Worm (Caenorhabditis elegans) whole organism, late embryonic: Measurements from ENCODE around the gene lin-54.

Experiments used
- C08G9.2 ChIP-seq: sonication (generic microtip); optimal IDR thresholded peaks from 2 replicates; lab custom pipeline; 2016; ENCODE audit warnings: mild to moderate bottlenecking, missing genetic modification characterization, moderate library complexity, missing compliant biosample characterization
- K02D7.2 ChIP-seq: sonication (generic microtip); optimal IDR thresholded peaks from 2 replicates; lab custom pipeline; 2017; ENCODE audit warnings: mild to moderate bottlenecking, missing genetic modification characterization, missing compliant biosample characterization
- K09A11.1 ChIP-seq: sonication (generic microtip); optimal IDR thresholded peaks from 2 replicates; lab custom pipeline; 2017; ENCODE audit warnings: antibody characterized with exemption, mild to moderate bottlenecking, missing genetic modification characterization, missing compliant biosample characterization; ENCODE audit not compliant: insufficient read depth
- ceh-14 ChIP-seq: sonication (generic microtip); optimal IDR thresholded peaks from 2 replicates; lab custom pipeline; 2016; ENCODE audit warnings: missing genotype, missing genetic modification characterization, missing compliant biosample characterization
- ceh-18 ChIP-seq: sonication (generic microtip); optimal IDR thresholded peaks from 2 replicates; lab custom pipeline; 2016; ENCODE audit warnings: missing genetic modification characterization, missing compliant biosample characterization
- ceh-34 ChIP-seq: sonication (generic microtip); optimal IDR thresholded peaks from 2 replicates; lab custom pipeline; 2016; ENCODE audit warnings: mild to moderate bottlenecking, missing genetic modification characterization, missing compliant biosample characterization
- ceh-45 ChIP-seq: fragments of 200-800 bp; sonication (Bioruptor generic); IDR thresholded peaks from 2 replicates; pipeline ENCODE4 v1.3.6; 2022; ENCODE audit warnings: missing genetic modification reagents, missing genetic modification characterization, missing compliant biosample characterization
- ceh-6 ChIP-seq: fragments of 200-800 bp; sonication (Bioruptor generic); optimal IDR thresholded peaks from 2 replicates; lab custom pipeline; 2018; ENCODE audit warnings: mild to moderate bottlenecking, missing genetic modification characterization, missing compliant biosample characterization
- elt-2 ChIP-seq: sonication (generic microtip); optimal IDR thresholded peaks from 2 replicates; lab custom pipeline; 2016; ENCODE audit warnings: missing genetic modification reagents, missing genetic modification characterization, missing compliant biosample characterization
- elt-4 ChIP-seq: sonication (generic microtip); optimal IDR thresholded peaks from 2 replicates; lab custom pipeline; 2016; ENCODE audit warnings: missing genetic modification characterization, missing compliant biosample characterization
- fkh-6 ChIP-seq: sonication (generic microtip); optimal IDR thresholded peaks from 2 replicates; lab custom pipeline; 2016; ENCODE audit warnings: missing genetic modification characterization, missing compliant biosample characterization
- hlh-30 ChIP-seq: sonication (generic microtip); optimal IDR thresholded peaks from 2 replicates; lab custom pipeline; 2017; ENCODE audit warnings: antibody characterized with exemption, missing genetic modification characterization, missing compliant biosample characterization; ENCODE audit not compliant: insufficient read depth
- lim-6 ChIP-seq: sonication (generic microtip); optimal IDR thresholded peaks from 2 replicates; lab custom pipeline; 2016; ENCODE audit warnings: missing genetic modification characterization, missing compliant biosample characterization
- lin-11 ChIP-seq: fragments of 200-800 bp; sonication (Bioruptor generic); optimal IDR thresholded peaks from 2 replicates; lab custom pipeline; 2018; ENCODE audit warnings: mild to moderate bottlenecking, missing genetic modification characterization, missing compliant biosample characterization
- madf-2 ChIP-seq: sonication (generic microtip); optimal IDR thresholded peaks from 2 replicates; lab custom pipeline; 2017; ENCODE audit warnings: missing genetic modification characterization, missing compliant biosample characterization
- mec-3 ChIP-seq: sonication (generic microtip); optimal IDR thresholded peaks from 2 replicates; lab custom pipeline; 2016; ENCODE audit warnings: borderline replicate concordance, missing genetic modification characterization, missing compliant biosample characterization
- nfya-1 ChIP-seq: sonication (generic microtip); optimal IDR thresholded peaks from 2 replicates; lab custom pipeline; 2017; ENCODE audit warnings: missing genetic modification characterization, mild to moderate bottlenecking, missing compliant biosample characterization, antibody characterized with exemption, moderate library complexity
- nhr-11 ChIP-seq: fragments of 150-350 bp; optimal IDR thresholded peaks from 2 replicates; lab custom pipeline; 2014; ENCODE audit warnings: missing biosample characterization, missing genetic modification characterization
- nhr-232 ChIP-seq: sonication (generic microtip); optimal IDR thresholded peaks from 2 replicates; lab custom pipeline; 2016; ENCODE audit warnings: missing genetic modification characterization, missing compliant biosample characterization
- npax-4 ChIP-seq: sonication (generic microtip); optimal IDR thresholded peaks from 2 replicates; lab custom pipeline; 2016; ENCODE audit warnings: missing genetic modification characterization, missing compliant biosample characterization
- pha-2 ChIP-seq: sonication (generic microtip); optimal IDR thresholded peaks from 2 replicates; lab custom pipeline; 2017; ENCODE audit warnings: mild to moderate bottlenecking, missing genetic modification characterization, missing compliant biosample characterization
- rnt-1 ChIP-seq: sonication (generic microtip); optimal IDR thresholded peaks from 2 replicates; lab custom pipeline; 2016; ENCODE audit warnings: missing genetic modification characterization, missing compliant biosample characterization
- sdc-2 ChIP-seq: sonication (generic microtip); optimal IDR thresholded peaks from 2 replicates; lab custom pipeline; 2016; ENCODE audit warnings: missing genotype, missing genetic modification characterization, missing compliant biosample characterization
- sox-2 ChIP-seq: fragments of 200-800 bp; sonication (Bioruptor generic); IDR thresholded peaks from 2 replicates; pipeline ENCODE4 v1.3.6; 2022; ENCODE audit warnings: missing genetic modification reagents, missing genetic modification characterization, missing compliant biosample characterization
- sox-4 ChIP-seq: sonication (generic microtip); optimal IDR thresholded peaks from 2 replicates; lab custom pipeline; 2017; ENCODE audit warnings: mild to moderate bottlenecking, missing genetic modification characterization, inconsistent platforms, missing compliant biosample characterization
- syd-9 ChIP-seq: sonication (generic microtip); optimal IDR thresholded peaks from 2 replicates; lab custom pipeline; 2016; ENCODE audit warnings: mild to moderate bottlenecking, missing genetic modification characterization, moderate library complexity, missing compliant biosample characterization
- unc-3 ChIP-seq, 2 experiments: fragments of 200-800 bp in 1 of 2; sonication (Bioruptor generic) in 1 of 2; sonication (generic microtip) in 1 of 2; conservative IDR thresholded peaks in 1 of 2; optimal IDR thresholded peaks in 1 of 2; 2 replicates each; pipeline versions ENCODE4 v1.3.6 to Lab custom; 2016 to 2022; ENCODE audit warnings: missing compliant biosample characterization in 2 of 2, missing genetic modification characterization in 2 of 2, missing genetic modification reagents in 1 of 2
- unc-42 ChIP-seq: sonication (generic microtip); optimal IDR thresholded peaks from 2 replicates; lab custom pipeline; 2016; ENCODE audit warnings: missing genotype, missing genetic modification characterization, missing compliant biosample characterization

lin-54 gene

ce11 chrIV:13214466-13214865 is 26.4 kb upstream of the lin-54 start, which contains the start of gene cho-1:
cho-1 (minus strand) TSS chrIV:13214566.
- no peak for TF ChIP-seq nhr-232 (tag; lab: Kevin White, UChicago)
- TF ChIP-seq K09A11.1 (tag; lab: Kevin White, UChicago) = no peak
- no peak for TF ChIP-seq fkh-6 (tag; lab: Kevin White, UChicago)
- no peak for TF ChIP-seq sox-4 (tag; lab: Kevin White, UChicago)
- TF ChIP-seq rnt-1 (tag; lab: Kevin White, UChicago) = no peak
- no peak for TF ChIP-seq elt-4 (tag; lab: Kevin White, UChicago)
- no peak for TF ChIP-seq lim-6 (tag; lab: Kevin White, UChicago)
- no peak for TF ChIP-seq sox-2 (GFP tag; lab: Robert Waterston, UW)
- no peak for TF ChIP-seq npax-4 (tag; lab: Kevin White, UChicago)
- no peak for TF ChIP-seq ceh-14 (tag; lab: Kevin White, UChicago)
- TF ChIP-seq unc-3 (GFP tag; conservative IDR thresholded peaks at IDR 0.05; lab: Robert Waterston, UW) = no peak
- no peak for TF ChIP-seq unc-3 (tag; optimal IDR thresholded peaks at IDR 0.05; lab: Kevin White, UChicago)
- TF ChIP-seq ceh-34 (tag; lab: Kevin White, UChicago) = no peak
- no peak for TF ChIP-seq C08G9.2 (tag; lab: Kevin White, UChicago)
- TF ChIP-seq nhr-11 (tag; lab: Kevin White, UChicago) = no peak

- peak; percentile 75 for TF ChIP-seq unc-42 (tag; lab: Kevin White, UChicago)
- no peak for TF ChIP-seq syd-9 (tag; lab: Kevin White, UChicago)
- TF ChIP-seq pha-2 (tag; lab: Kevin White, UChicago) = no peak
- no peak for TF ChIP-seq sdc-2 (tag; lab: Kevin White, UChicago)
Measured at ce11 chrIV:13220594-13220993, 20.2 kb upstream of the lin-54 start.

- TF ChIP-seq syd-9 (tag; lab: Kevin White, UChicago) = no peak
- TF ChIP-seq elt-2 = peak; percentile 88
- no peak for TF ChIP-seq ceh-14 (tag; lab: Kevin White, UChicago)
- no peak for TF ChIP-seq lin-11 (tag; lab: Kevin White, UChicago)
- TF ChIP-seq ceh-6 (GFP tag; lab: Kevin White, UChicago) = no peak
- TF ChIP-seq madf-2 (tag; lab: Kevin White, UChicago) = no peak
- no peak for TF ChIP-seq mec-3 (tag; lab: Kevin White, UChicago)
Measured at ce11 chrIV:13221657-13222056, 19.2 kb upstream of the lin-54 start, which contains the start of gene C48D1.5. C48D1.5 (plus strand) TSS chrIV:13221957.

ce11 chrIV:13231393-13231792 is 9.5 kb upstream of the lin-54 start:
- TF ChIP-seq ceh-45 (GFP tag; lab: Robert Waterston, UW) = no peak
- peak; percentile 77 for TF ChIP-seq unc-42 (tag; lab: Kevin White, UChicago)
- no peak for TF ChIP-seq hlh-30 (tag; lab: Kevin White, UChicago)
- no peak for TF ChIP-seq ceh-18 (tag; lab: Kevin White, UChicago)
- peak; percentile 47 for TF ChIP-seq nfya-1
- TF ChIP-seq K02D7.2 (tag; lab: Kevin White, UChicago) = no peak

ce11 chrIV:13236485-13236884 is 4.4 kb upstream of the lin-54 start, which contains the start of gene pwp-1:
pwp-1 (minus strand) TSS chrIV:13236585.
- TF ChIP-seq unc-42 (tag; lab: Kevin White, UChicago) = no peak
